Worm (Caenorhabditis elegans) whole organism, L2 larva: ENCODE measurements around the gene nhr-36.
A peak's percentile ranks its signal among the peaks of the same experiment; 100 is the strongest.

Source experiments
- C34F6.9 ChIP-seq: fragments of 150-350 bp; optimal IDR thresholded peaks from 2 replicates; lab custom pipeline; 2014; ENCODE audit warnings: missing biosample characterization, missing genetic modification characterization
- F13H6.1 ChIP-seq: sonication (generic microtip); optimal IDR thresholded peaks from 2 replicates; lab custom pipeline; 2016; ENCODE audit warnings: missing genetic modification characterization, missing compliant biosample characterization
- R02D3.7 ChIP-seq: fragments of 150-350 bp; optimal IDR thresholded peaks from 2 replicates; lab custom pipeline; 2014; ENCODE audit warnings: missing biosample characterization, missing genetic modification characterization
- Y55F3AM.14 ChIP-seq: fragments of 200-800 bp; sonication (Bioruptor generic); optimal IDR thresholded peaks from 2 replicates; lab custom pipeline; 2018; ENCODE audit warnings: mild to moderate bottlenecking, missing genetic modification characterization, missing compliant biosample characterization
- ZK546.5 ChIP-seq: sonication (generic microtip); optimal IDR thresholded peaks from 2 replicates; lab custom pipeline; 2017; ENCODE audit warnings: missing biosample characterization, missing genetic modification characterization
- alr-1 ChIP-seq: fragments of 150-350 bp; optimal IDR thresholded peaks from 2 replicates; lab custom pipeline; 2014; ENCODE audit warnings: missing biosample characterization, missing genetic modification characterization
- aly-2 ChIP-seq: fragments of 150-350 bp; optimal IDR thresholded peaks from 2 replicates; lab custom pipeline; 2014; ENCODE audit warnings: missing biosample characterization, missing genetic modification characterization
- ama-1 ChIP-seq: fragments of 150-350 bp; optimal IDR thresholded peaks from 2 replicates; lab custom pipeline; 2018; ENCODE audit warnings: inconsistent platforms
- blmp-1 ChIP-seq: sonication (generic microtip); optimal IDR thresholded peaks from 2 replicates; lab custom pipeline; 2017; ENCODE audit warnings: missing genetic modification characterization, mild to moderate bottlenecking, missing compliant biosample characterization, antibody characterized with exemption, moderate library complexity; ENCODE audit not compliant: insufficient read depth
- ceh-16 ChIP-seq: fragments of 150-350 bp; optimal IDR thresholded peaks from 2 replicates; lab custom pipeline; 2014; ENCODE audit warnings: missing biosample characterization, missing genetic modification characterization
- ceh-82 ChIP-seq: fragments of 150-350 bp; optimal IDR thresholded peaks from 2 replicates; lab custom pipeline; 2014; ENCODE audit warnings: missing biosample characterization, missing genetic modification characterization
- crh-2 ChIP-seq: sonication (generic microtip); optimal IDR thresholded peaks from 2 replicates; lab custom pipeline; 2017; ENCODE audit warnings: missing biosample characterization, missing genetic modification characterization
- dmd-4 ChIP-seq: sonication (generic microtip); optimal IDR thresholded peaks from 2 replicates; lab custom pipeline; 2017; ENCODE audit warnings: missing biosample characterization, missing genetic modification characterization
- egl-27 ChIP-seq: sonication (generic microtip); optimal IDR thresholded peaks from 3 replicates; lab custom pipeline; 2017; ENCODE audit warnings: missing biosample characterization, missing genetic modification reagents, missing genetic modification characterization
- elt-1 ChIP-seq: fragments of 150-350 bp; optimal IDR thresholded peaks from 2 replicates; lab custom pipeline; 2014; ENCODE audit warnings: missing biosample characterization, missing genetic modification characterization
- elt-3 ChIP-seq: sonication (generic microtip); optimal IDR thresholded peaks from 2 replicates; lab custom pipeline; 2017; ENCODE audit warnings: missing biosample characterization, missing genetic modification characterization
- fos-1 ChIP-seq: fragments of 150-350 bp; optimal IDR thresholded peaks from 2 replicates; lab custom pipeline; 2014; ENCODE audit warnings: missing biosample characterization, missing genetic modification characterization
- gmeb-1 ChIP-seq: fragments of 150-350 bp; optimal IDR thresholded peaks from 2 replicates; lab custom pipeline; 2014; ENCODE audit warnings: missing biosample characterization, missing genetic modification characterization
- lin-11 ChIP-seq: fragments of 150-350 bp; sonication (generic microtip); optimal IDR thresholded peaks from 2 replicates; lab custom pipeline; 2014; ENCODE audit warnings: missing biosample characterization, missing genetic modification characterization, inconsistent platforms, mixed read lengths
- lin-13 ChIP-seq: fragments of 150-350 bp; optimal IDR thresholded peaks from 2 replicates; lab custom pipeline; 2014; ENCODE audit warnings: missing biosample characterization, missing genetic modification reagents, missing genetic modification characterization
- lin-39 ChIP-seq: fragments of 150-350 bp; optimal IDR thresholded peaks from 2 replicates; lab custom pipeline; 2014; ENCODE audit warnings: missing biosample characterization, missing genetic modification reagents, missing genetic modification characterization
- lsy-2 ChIP-seq, 2 experiments: fragments of 150-350 bp in 1 of 2; sonication (generic microtip) in 1 of 2; optimal IDR thresholded peaks; 2 replicates each; lab custom pipeline; 2014 to 2017; ENCODE audit warnings: missing biosample characterization in 2 of 2, missing genetic modification characterization in 2 of 2
- mab-5 ChIP-seq: fragments of 150-350 bp; optimal IDR thresholded peaks from 2 replicates; lab custom pipeline; 2014; ENCODE audit warnings: missing biosample characterization, missing genetic modification characterization
- mbf-1 ChIP-seq: sonication (generic microtip); optimal IDR thresholded peaks from 2 replicates; lab custom pipeline; 2017; ENCODE audit warnings: missing biosample characterization, missing genetic modification characterization
- mdl-1 ChIP-seq, 2 experiments: fragments of 150-350 bp in 1 of 2; sonication (generic microtip) in 1 of 2; optimal IDR thresholded peaks; 2 replicates each; lab custom pipeline; 2017; ENCODE audit warnings: missing biosample characterization in 2 of 2, missing genetic modification characterization in 2 of 2
- nhr-10 ChIP-seq: sonication (generic microtip); optimal IDR thresholded peaks from 2 replicates; lab custom pipeline; 2017; ENCODE audit warnings: missing biosample characterization, missing genetic modification characterization
- nhr-11 ChIP-seq: fragments of 150-350 bp; optimal IDR thresholded peaks from 2 replicates; lab custom pipeline; 2014; ENCODE audit warnings: missing biosample characterization, missing genetic modification characterization
- nhr-12 ChIP-seq: fragments of 150-350 bp; optimal IDR thresholded peaks from 2 replicates; lab custom pipeline; 2014; ENCODE audit warnings: missing biosample characterization, missing genetic modification characterization
- nhr-129 ChIP-seq: fragments of 150-350 bp; optimal IDR thresholded peaks from 2 replicates; lab custom pipeline; 2014; ENCODE audit warnings: missing biosample characterization, missing genetic modification characterization
- nhr-21 ChIP-seq: fragments of 150-350 bp; optimal IDR thresholded peaks from 2 replicates; lab custom pipeline; 2014; ENCODE audit warnings: missing biosample characterization, missing genetic modification characterization
- nhr-23 ChIP-seq: fragments of 150-350 bp; optimal IDR thresholded peaks from 2 replicates; lab custom pipeline; 2014; ENCODE audit warnings: missing biosample characterization, missing genetic modification reagents, missing genetic modification characterization
- nhr-237 ChIP-seq: fragments of 150-350 bp; optimal IDR thresholded peaks from 2 replicates; lab custom pipeline; 2014; ENCODE audit warnings: missing biosample characterization, missing genetic modification characterization
- nhr-25 ChIP-seq: fragments of 150-350 bp; sonication (generic microtip); optimal IDR thresholded peaks from 3 replicates; lab custom pipeline; 2014; ENCODE audit warnings: missing biosample characterization, missing genetic modification characterization
- nhr-6 ChIP-seq: fragments of 150-350 bp; optimal IDR thresholded peaks from 2 replicates; lab custom pipeline; 2014; ENCODE audit warnings: missing biosample characterization, missing genetic modification characterization
- nhr-77 ChIP-seq: fragments of 150-350 bp; optimal IDR thresholded peaks from 2 replicates; lab custom pipeline; 2014; ENCODE audit warnings: missing biosample characterization, missing genetic modification characterization
- peb-1 ChIP-seq: fragments of 150-350 bp; optimal IDR thresholded peaks from 2 replicates; lab custom pipeline; 2014; ENCODE audit warnings: missing biosample characterization, missing genetic modification characterization
- sem-4 ChIP-seq: fragments of 150-350 bp; optimal IDR thresholded peaks from 2 replicates; lab custom pipeline; 2014; ENCODE audit warnings: missing biosample characterization, missing genetic modification reagents, missing genetic modification characterization
- skn-1 ChIP-seq: sonication (generic microtip); optimal IDR thresholded peaks from 2 replicates; lab custom pipeline; 2017; ENCODE audit warnings: missing biosample characterization, missing genetic modification characterization
- sma-3 ChIP-seq: sonication (generic microtip); optimal IDR thresholded peaks from 2 replicates; lab custom pipeline; 2016; ENCODE audit warnings: missing genetic modification reagents, missing genetic modification characterization, missing compliant biosample characterization
- sma-9 ChIP-seq, 2 experiments: fragments of 150-350 bp in 1 of 2; sonication (generic microtip) in 1 of 2; optimal IDR thresholded peaks; 2 replicates each; lab custom pipeline; 2014 to 2016; ENCODE audit warnings: missing genetic modification characterization in 2 of 2, mild to moderate bottlenecking in 1 of 2, missing biosample characterization in 1 of 2, missing compliant biosample characterization in 1 of 2, missing genetic modification reagents in 1 of 2, moderate library complexity in 1 of 2
- snpc-4 ChIP-seq: fragments of 150-350 bp; optimal IDR thresholded peaks from 2 replicates; lab custom pipeline; 2014; ENCODE audit warnings: missing biosample characterization, missing genetic modification characterization
- unc-39 ChIP-seq: fragments of 150-350 bp; optimal IDR thresholded peaks from 2 replicates; lab custom pipeline; 2014; ENCODE audit warnings: missing biosample characterization, missing genetic modification characterization
- unc-55 ChIP-seq: fragments of 150-350 bp; sonication (generic microtip); optimal IDR thresholded peaks from 3 replicates; lab custom pipeline; 2014; ENCODE audit warnings: missing biosample characterization, missing genetic modification reagents, missing genetic modification characterization
- unc-62 ChIP-seq: fragments of 150-350 bp; optimal IDR thresholded peaks from 2 replicates; lab custom pipeline; 2014; ENCODE audit warnings: missing biosample characterization, missing genetic modification reagents, missing genetic modification characterization
- zag-1 ChIP-seq: fragments of 150-350 bp; optimal IDR thresholded peaks from 2 replicates; lab custom pipeline; 2014; ENCODE audit warnings: missing biosample characterization, missing genetic modification characterization
- ztf-1 ChIP-seq: fragments of 200-800 bp; sonication (Bioruptor generic); conservative IDR thresholded peaks from 2 replicates; pipeline ENCODE4 v1.3.6; 2022; ENCODE audit warnings: missing genetic modification characterization, missing compliant biosample characterization
- ztf-11 ChIP-seq: sonication (generic microtip); optimal IDR thresholded peaks from 2 replicates; lab custom pipeline; 2017; ENCODE audit warnings: missing biosample characterization, missing genetic modification characterization
- ztf-4 ChIP-seq: fragments of 150-350 bp; optimal IDR thresholded peaks from 2 replicates; lab custom pipeline; 2014; ENCODE audit warnings: missing biosample characterization, missing genetic modification characterization

nhr-36 gene

DNA sequence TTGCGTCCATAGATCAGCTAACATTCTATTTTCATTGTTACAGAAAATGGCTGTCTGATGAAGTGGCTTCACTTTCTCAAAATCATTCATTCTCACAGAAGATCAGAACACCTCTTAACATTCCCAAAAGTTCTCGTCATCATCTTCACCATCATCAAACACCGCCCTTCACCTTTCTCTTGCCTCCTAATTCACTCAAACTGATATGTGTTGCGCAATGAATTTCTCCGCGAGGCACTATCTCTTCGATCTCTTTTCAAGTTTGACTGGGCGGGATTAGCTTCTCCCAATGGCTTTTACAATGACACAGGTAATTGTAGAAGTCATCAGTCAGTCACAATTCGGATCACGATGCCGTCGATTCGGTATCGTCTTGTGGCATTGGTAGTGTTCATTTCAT, 39.8 kb downstream of the nhr-36 start, which contains the start of gene grd-6:
Gene grd-6 (plus strand): TSS at position 301 of the 400 bp plus-strand sequence.
- no peak for TF ChIP-seq ama-1 (lab: Kevin White, UChicago)
- TF ChIP-seq sem-4 (tag; lab: Kevin White, UChicago), result no peak
- TF ChIP-seq zag-1 (tag; lab: Kevin White, UChicago), result no peak
- no peak for TF ChIP-seq sma-3 (GFP tag; lab: Kevin White, UChicago)
- no peak for TF ChIP-seq nhr-12 (tag; lab: Kevin White, UChicago)
- TF ChIP-seq crh-2 (tag; lab: Kevin White, UChicago), result no peak
- TF ChIP-seq nhr-11, result no peak
- no peak for TF ChIP-seq ZK546.5 (tag; lab: Kevin White, UChicago)
- no peak for TF ChIP-seq elt-1 (tag; lab: Kevin White, UChicago)
- TF ChIP-seq nhr-10, result no peak
- TF ChIP-seq mdl-1 (tag; optimal IDR thresholded peaks at IDR 0.05; lab: Kevin White, UChicago), result no peak
- no peak for TF ChIP-seq F13H6.1 (tag; lab: Kevin White, UChicago)
- no peak for TF ChIP-seq ceh-82 (tag; lab: Kevin White, UChicago)
- no peak for TF ChIP-seq ztf-4
- no peak for TF ChIP-seq fos-1 (tag; lab: Kevin White, UChicago)
- no peak for TF ChIP-seq sma-9 (GFP tag; optimal IDR thresholded peaks at IDR 0.05; lab: Kevin White, UChicago)
- no peak for TF ChIP-seq sma-9 (tag; optimal IDR thresholded peaks at IDR 0.05; lab: Kevin White, UChicago)
- no peak for TF ChIP-seq mab-5 (tag; lab: Kevin White, UChicago)

DNA sequence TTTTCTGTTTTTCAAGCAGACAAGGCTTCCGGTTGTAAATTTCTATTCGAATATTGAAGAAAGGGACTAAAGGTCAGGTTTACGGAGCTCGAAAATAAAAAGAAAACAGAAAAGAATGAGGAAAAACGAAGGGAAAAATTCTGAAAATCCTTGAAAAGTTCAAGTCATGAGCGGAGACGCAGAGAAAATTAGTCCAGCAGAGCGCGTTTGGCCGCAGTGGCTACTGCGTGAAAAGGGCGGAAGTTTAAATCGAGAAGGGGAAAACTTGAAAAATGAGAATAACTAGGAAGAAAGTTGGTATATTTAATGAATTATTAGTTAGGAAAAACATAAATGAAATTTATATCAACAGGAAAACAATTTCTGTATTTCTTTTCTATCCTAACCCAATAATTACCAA, 40.9 kb downstream of the nhr-36 start:
- TF ChIP-seq lin-39 (tag; lab: Kevin White, UChicago) (no peak), snpc-4 (no peak), Y55F3AM.14 (GFP tag; lab: Kevin White, UChicago) (no peak), skn-1 (no peak), nhr-23 (tag; lab: Kevin White, UChicago) (no peak), elt-1 (tag; lab: Kevin White, UChicago) (no peak), lin-13 (peak; percentile 50), gmeb-1 (tag; lab: Kevin White, UChicago) (peak; percentile 85), ZK546.5 (tag; lab: Kevin White, UChicago) (no peak), ztf-11 (tag; lab: Kevin White, UChicago) (no peak), egl-27 (tag; lab: Kevin White, UChicago) (no peak), mdl-1 (tag; optimal IDR thresholded peaks at IDR 0.05; lab: Kevin White, UChicago) (no peak), F13H6.1 (tag; lab: Kevin White, UChicago) (peak; percentile 23), nhr-12 (tag; lab: Kevin White, UChicago) (no peak), nhr-129 (tag; lab: Kevin White, UChicago) (peak; percentile 49), lin-11 (tag; lab: Kevin White, UChicago) (peak; percentile 22), nhr-25 (tag; lab: Kevin White, UChicago) (no peak), fos-1 (tag; lab: Kevin White, UChicago) (peak; percentile 34), aly-2 (tag; lab: Kevin White, UChicago) (no peak), dmd-4 (tag; lab: Kevin White, UChicago) (no peak), alr-1 (tag; lab: Kevin White, UChicago) (no peak), peb-1 (tag; lab: Kevin White, UChicago) (no peak), nhr-237 (tag; lab: Kevin White, UChicago) (no peak), sma-9 (GFP tag; optimal IDR thresholded peaks at IDR 0.05; lab: Kevin White, UChicago) (peak; percentile 58), sma-9 (tag; optimal IDR thresholded peaks at IDR 0.05; lab: Kevin White, UChicago) (no peak), nhr-77 (tag; lab: Kevin White, UChicago) (no peak), lsy-2 (tag; optimal IDR thresholded peaks at IDR 0.05; lab: Kevin White, UChicago) (peak in 1 of 2 experiments; percentile 63), blmp-1 (tag; lab: Kevin White, UChicago) (no peak), nhr-21 (tag; lab: Kevin White, UChicago) (no peak), unc-39 (no peak), mbf-1 (tag; lab: Kevin White, UChicago) (no peak), nhr-11 (no peak), C34F6.9 (peak; percentile 59), elt-3 (tag; lab: Kevin White, UChicago) (no peak), nhr-6 (tag; lab: Kevin White, UChicago) (no peak), ztf-4 (no peak), unc-62 (GFP tag; lab: Kevin White, UChicago) (no peak), ama-1 (lab: Kevin White, UChicago) (no peak), ceh-16 (tag; lab: Kevin White, UChicago) (no peak), ztf-1 (GFP tag; lab: Robert Waterston, UW) (no peak), sem-4 (tag; lab: Kevin White, UChicago) (no peak), zag-1 (tag; lab: Kevin White, UChicago) (no peak), nhr-10 (no peak), unc-55 (GFP tag; lab: Kevin White, UChicago) (peak; percentile 79), sma-3 (GFP tag; lab: Kevin White, UChicago) (no peak), mab-5 (tag; lab: Kevin White, UChicago) (no peak), R02D3.7 (tag; lab: Kevin White, UChicago) (no peak), crh-2 (tag; lab: Kevin White, UChicago) (peak; percentile 57), ceh-82 (tag; lab: Kevin White, UChicago) (no peak)
